Worm (Caenorhabditis elegans) whole organism, L2 larva: ENCODE measurements around the gene ins-6.

Experiments
- C34F6.9 ChIP-seq: fragments of 150-350 bp; optimal IDR thresholded peaks from 2 replicates; lab custom pipeline; 2014; ENCODE audit warnings: missing biosample characterization, missing genetic modification characterization
- F13H6.1 ChIP-seq: sonication (generic microtip); optimal IDR thresholded peaks from 2 replicates; lab custom pipeline; 2016; ENCODE audit warnings: missing genetic modification characterization, missing compliant biosample characterization
- R02D3.7 ChIP-seq: fragments of 150-350 bp; optimal IDR thresholded peaks from 2 replicates; lab custom pipeline; 2014; ENCODE audit warnings: missing biosample characterization, missing genetic modification characterization
- Y55F3AM.14 ChIP-seq: fragments of 200-800 bp; sonication (Bioruptor generic); optimal IDR thresholded peaks from 2 replicates; lab custom pipeline; 2018; ENCODE audit warnings: mild to moderate bottlenecking, missing genetic modification characterization, missing compliant biosample characterization
- ZK546.5 ChIP-seq: sonication (generic microtip); optimal IDR thresholded peaks from 2 replicates; lab custom pipeline; 2017; ENCODE audit warnings: missing biosample characterization, missing genetic modification characterization
- alr-1 ChIP-seq: fragments of 150-350 bp; optimal IDR thresholded peaks from 2 replicates; lab custom pipeline; 2014; ENCODE audit warnings: missing biosample characterization, missing genetic modification characterization
- aly-2 ChIP-seq: fragments of 150-350 bp; optimal IDR thresholded peaks from 2 replicates; lab custom pipeline; 2014; ENCODE audit warnings: missing biosample characterization, missing genetic modification characterization
- ama-1 ChIP-seq: fragments of 150-350 bp; optimal IDR thresholded peaks from 2 replicates; lab custom pipeline; 2018; ENCODE audit warnings: inconsistent platforms
- blmp-1 ChIP-seq: sonication (generic microtip); optimal IDR thresholded peaks from 2 replicates; lab custom pipeline; 2017; ENCODE audit warnings: missing genetic modification characterization, mild to moderate bottlenecking, missing compliant biosample characterization, antibody characterized with exemption, moderate library complexity; ENCODE audit not compliant: insufficient read depth
- ceh-16 ChIP-seq: fragments of 150-350 bp; optimal IDR thresholded peaks from 2 replicates; lab custom pipeline; 2014; ENCODE audit warnings: missing biosample characterization, missing genetic modification characterization
- ceh-82 ChIP-seq: fragments of 150-350 bp; optimal IDR thresholded peaks from 2 replicates; lab custom pipeline; 2014; ENCODE audit warnings: missing biosample characterization, missing genetic modification characterization
- crh-2 ChIP-seq: sonication (generic microtip); optimal IDR thresholded peaks from 2 replicates; lab custom pipeline; 2017; ENCODE audit warnings: missing biosample characterization, missing genetic modification characterization
- dmd-4 ChIP-seq: sonication (generic microtip); optimal IDR thresholded peaks from 2 replicates; lab custom pipeline; 2017; ENCODE audit warnings: missing biosample characterization, missing genetic modification characterization
- egl-27 ChIP-seq: sonication (generic microtip); optimal IDR thresholded peaks from 3 replicates; lab custom pipeline; 2017; ENCODE audit warnings: missing biosample characterization, missing genetic modification reagents, missing genetic modification characterization
- elt-3 ChIP-seq: sonication (generic microtip); optimal IDR thresholded peaks from 2 replicates; lab custom pipeline; 2017; ENCODE audit warnings: missing biosample characterization, missing genetic modification characterization
- gmeb-1 ChIP-seq: fragments of 150-350 bp; optimal IDR thresholded peaks from 2 replicates; lab custom pipeline; 2014; ENCODE audit warnings: missing biosample characterization, missing genetic modification characterization
- lin-11 ChIP-seq: fragments of 150-350 bp; sonication (generic microtip); optimal IDR thresholded peaks from 2 replicates; lab custom pipeline; 2014; ENCODE audit warnings: missing biosample characterization, missing genetic modification characterization, inconsistent platforms, mixed read lengths
- lin-13 ChIP-seq: fragments of 150-350 bp; optimal IDR thresholded peaks from 2 replicates; lab custom pipeline; 2014; ENCODE audit warnings: missing biosample characterization, missing genetic modification reagents, missing genetic modification characterization
- lsy-2 ChIP-seq, 2 experiments: fragments of 150-350 bp in 1 of 2; sonication (generic microtip) in 1 of 2; optimal IDR thresholded peaks; 2 replicates each; lab custom pipeline; 2014 to 2017; ENCODE audit warnings: missing biosample characterization in 2 of 2, missing genetic modification characterization in 2 of 2
- mab-5 ChIP-seq: fragments of 150-350 bp; optimal IDR thresholded peaks from 2 replicates; lab custom pipeline; 2014; ENCODE audit warnings: missing biosample characterization, missing genetic modification characterization
- mbf-1 ChIP-seq: sonication (generic microtip); optimal IDR thresholded peaks from 2 replicates; lab custom pipeline; 2017; ENCODE audit warnings: missing biosample characterization, missing genetic modification characterization
- mdl-1 ChIP-seq, 2 experiments: fragments of 150-350 bp in 1 of 2; sonication (generic microtip) in 1 of 2; optimal IDR thresholded peaks; 2 replicates each; lab custom pipeline; 2017; ENCODE audit warnings: missing biosample characterization in 2 of 2, missing genetic modification characterization in 2 of 2
- nhr-10 ChIP-seq: sonication (generic microtip); optimal IDR thresholded peaks from 2 replicates; lab custom pipeline; 2017; ENCODE audit warnings: missing biosample characterization, missing genetic modification characterization
- nhr-11 ChIP-seq: fragments of 150-350 bp; optimal IDR thresholded peaks from 2 replicates; lab custom pipeline; 2014; ENCODE audit warnings: missing biosample characterization, missing genetic modification characterization
- nhr-12 ChIP-seq: fragments of 150-350 bp; optimal IDR thresholded peaks from 2 replicates; lab custom pipeline; 2014; ENCODE audit warnings: missing biosample characterization, missing genetic modification characterization
- nhr-129 ChIP-seq: fragments of 150-350 bp; optimal IDR thresholded peaks from 2 replicates; lab custom pipeline; 2014; ENCODE audit warnings: missing biosample characterization, missing genetic modification characterization
- nhr-21 ChIP-seq: fragments of 150-350 bp; optimal IDR thresholded peaks from 2 replicates; lab custom pipeline; 2014; ENCODE audit warnings: missing biosample characterization, missing genetic modification characterization
- nhr-25 ChIP-seq: fragments of 150-350 bp; sonication (generic microtip); optimal IDR thresholded peaks from 3 replicates; lab custom pipeline; 2014; ENCODE audit warnings: missing biosample characterization, missing genetic modification characterization
- nhr-6 ChIP-seq: fragments of 150-350 bp; optimal IDR thresholded peaks from 2 replicates; lab custom pipeline; 2014; ENCODE audit warnings: missing biosample characterization, missing genetic modification characterization
- peb-1 ChIP-seq: fragments of 150-350 bp; optimal IDR thresholded peaks from 2 replicates; lab custom pipeline; 2014; ENCODE audit warnings: missing biosample characterization, missing genetic modification characterization
- sem-4 ChIP-seq: fragments of 150-350 bp; optimal IDR thresholded peaks from 2 replicates; lab custom pipeline; 2014; ENCODE audit warnings: missing biosample characterization, missing genetic modification reagents, missing genetic modification characterization
- skn-1 ChIP-seq: sonication (generic microtip); optimal IDR thresholded peaks from 2 replicates; lab custom pipeline; 2017; ENCODE audit warnings: missing biosample characterization, missing genetic modification characterization
- sma-3 ChIP-seq: sonication (generic microtip); optimal IDR thresholded peaks from 2 replicates; lab custom pipeline; 2016; ENCODE audit warnings: missing genetic modification reagents, missing genetic modification characterization, missing compliant biosample characterization
- sma-9 ChIP-seq, 2 experiments: fragments of 150-350 bp in 1 of 2; sonication (generic microtip) in 1 of 2; optimal IDR thresholded peaks; 2 replicates each; lab custom pipeline; 2014 to 2016; ENCODE audit warnings: missing genetic modification characterization in 2 of 2, mild to moderate bottlenecking in 1 of 2, missing biosample characterization in 1 of 2, missing compliant biosample characterization in 1 of 2, missing genetic modification reagents in 1 of 2, moderate library complexity in 1 of 2
- unc-39 ChIP-seq: fragments of 150-350 bp; optimal IDR thresholded peaks from 2 replicates; lab custom pipeline; 2014; ENCODE audit warnings: missing biosample characterization, missing genetic modification characterization
- unc-62 ChIP-seq: fragments of 150-350 bp; optimal IDR thresholded peaks from 2 replicates; lab custom pipeline; 2014; ENCODE audit warnings: missing biosample characterization, missing genetic modification reagents, missing genetic modification characterization
- ztf-11 ChIP-seq: sonication (generic microtip); optimal IDR thresholded peaks from 2 replicates; lab custom pipeline; 2017; ENCODE audit warnings: missing biosample characterization, missing genetic modification characterization
- ztf-4 ChIP-seq: fragments of 150-350 bp; optimal IDR thresholded peaks from 2 replicates; lab custom pipeline; 2014; ENCODE audit warnings: missing biosample characterization, missing genetic modification characterization

ins-6 gene

ce11 chrII:5988224-5988623 lies 12.0 kb upstream of the ins-6 start, which contains the start of gene ins-2:
Gene ins-2 (plus strand): TSS chrII:5988524.
- TF ChIP-seq nhr-6 (tag; lab: Kevin White, UChicago): no peak
- no peak for TF ChIP-seq sem-4 (tag; lab: Kevin White, UChicago)
- no peak for TF ChIP-seq lin-11
- no peak for TF ChIP-seq unc-62 (GFP tag; lab: Kevin White, UChicago)
- no peak for TF ChIP-seq Y55F3AM.14
- TF ChIP-seq ceh-16 (tag; lab: Kevin White, UChicago): no peak
- TF ChIP-seq aly-2: no peak
- TF ChIP-seq nhr-21: no peak
- no peak for TF ChIP-seq sma-9 (GFP tag; optimal IDR thresholded peaks at IDR 0.05; lab: Kevin White, UChicago)
- TF ChIP-seq sma-9 (tag; optimal IDR thresholded peaks at IDR 0.05; lab: Kevin White, UChicago): no peak
- TF ChIP-seq sma-3: no peak
- TF ChIP-seq crh-2: no peak
- no peak for TF ChIP-seq lin-13 (GFP tag; lab: Kevin White, UChicago)
- TF ChIP-seq ZK546.5: no peak
- TF ChIP-seq ceh-82 (tag; lab: Kevin White, UChicago): no peak
- no peak for TF ChIP-seq unc-39
- TF ChIP-seq nhr-10 (tag; lab: Kevin White, UChicago): no peak
- TF ChIP-seq elt-3: no peak
- TF ChIP-seq peb-1 (tag; lab: Kevin White, UChicago): no peak

- TF ChIP-seq ZK546.5: no peak
- TF ChIP-seq sem-4 (tag; lab: Kevin White, UChicago): no peak
- TF ChIP-seq lin-11: no peak
- no peak for TF ChIP-seq skn-1 (tag; lab: Kevin White, UChicago)
- TF ChIP-seq mbf-1 (tag; lab: Kevin White, UChicago): no peak
- TF ChIP-seq blmp-1 (tag; lab: Kevin White, UChicago): no peak
- TF ChIP-seq nhr-21: no peak
- no peak for TF ChIP-seq alr-1 (tag; lab: Kevin White, UChicago)
- no peak for TF ChIP-seq nhr-25 (tag; lab: Kevin White, UChicago)
- TF ChIP-seq lsy-2 (tag; optimal IDR thresholded peaks at IDR 0.05; lab: Kevin White, UChicago): no peak
- TF ChIP-seq egl-27: no peak
- no peak for TF ChIP-seq nhr-11 (tag; lab: Kevin White, UChicago)
- no peak for TF ChIP-seq R02D3.7 (tag; lab: Kevin White, UChicago)
- TF ChIP-seq ztf-11 (tag; lab: Kevin White, UChicago): no peak
- no peak for TF ChIP-seq ama-1 (lab: Kevin White, UChicago)
Measured at ce11 chrII:5990668-5991067, 9.6 kb upstream of the ins-6 start, which contains the start of gene ins-3. Gene ins-3 (minus strand): TSS chrII:5990768.

- TF ChIP-seq ceh-16 (tag; lab: Kevin White, UChicago): no peak
- no peak for TF ChIP-seq mdl-1 (tag; optimal IDR thresholded peaks at IDR 0.05; lab: Kevin White, UChicago)
- TF ChIP-seq R02D3.7 (tag; lab: Kevin White, UChicago): no peak
- no peak for TF ChIP-seq C34F6.9 (tag; lab: Kevin White, UChicago)
Measured at ce11 chrII:5996066-5996465, 4.2 kb upstream of the ins-6 start, which contains the start of gene ins-4. Gene ins-4 (plus strand): TSS chrII:5996366.

ce11 chrII:5997257-5997656 lies 3.0 kb upstream of the ins-6 start, which contains the start of gene ins-5:
Gene ins-5 (plus strand): TSS chrII:5997557.
- TF ChIP-seq gmeb-1 (tag; lab: Kevin White, UChicago): no peak
- TF ChIP-seq dmd-4: no peak
- TF ChIP-seq aly-2: no peak
- TF ChIP-seq ztf-4: no peak
- TF ChIP-seq peb-1 (tag; lab: Kevin White, UChicago): no peak

ce11 chrII:6001004-6001403 lies 768 bp downstream of the ins-6 start:
- TF ChIP-seq F13H6.1 (no peak), nhr-12 (tag; lab: Kevin White, UChicago) (no peak), nhr-129 (tag; lab: Kevin White, UChicago) (no peak), peb-1 (tag; lab: Kevin White, UChicago) (no peak), aly-2 (no peak), mab-5 (tag; lab: Kevin White, UChicago) (no peak), dmd-4 (no peak), ztf-11 (tag; lab: Kevin White, UChicago) (no peak)
